Worm (Caenorhabditis elegans) whole organism, mixed stage, embryonic: ENCODE data around the gene F02C12.3.

Experiments used
- ceh-43 ChIP-seq: fragments of 200-800 bp; sonication (Bioruptor generic); optimal IDR thresholded peaks from 2 replicates; lab custom pipeline; 2018; ENCODE audit warnings: mild to moderate bottlenecking, missing genetic modification characterization, moderate library complexity, missing compliant biosample characterization
- ces-1 ChIP-seq: fragments of 150-350 bp; optimal IDR thresholded peaks from 2 replicates; lab custom pipeline; 2014; ENCODE audit warnings: missing biosample characterization, missing genetic modification reagents, missing genetic modification characterization
- lin-13 ChIP-seq: fragments of 150-350 bp; optimal IDR thresholded peaks from 2 replicates; lab custom pipeline; 2014; ENCODE audit warnings: missing biosample characterization, missing genetic modification characterization
- mep-1 ChIP-seq: fragments of 150-350 bp; optimal IDR thresholded peaks from 2 replicates; lab custom pipeline; 2017; ENCODE audit warnings: missing biosample characterization, missing genetic modification reagents, missing genetic modification characterization, inconsistent platforms
- mls-2 ChIP-seq: sonication (generic microtip); optimal IDR thresholded peaks from 2 replicates; lab custom pipeline; 2016; ENCODE audit warnings: mild to moderate bottlenecking, missing genetic modification characterization, moderate library complexity, missing compliant biosample characterization
- nhr-12 ChIP-seq: fragments of 150-350 bp; optimal IDR thresholded peaks from 2 replicates; lab custom pipeline; 2014; ENCODE audit warnings: missing biosample characterization, missing genetic modification characterization
- nhr-237 ChIP-seq: fragments of 150-350 bp; optimal IDR thresholded peaks from 2 replicates; lab custom pipeline; 2014; ENCODE audit warnings: missing biosample characterization, missing genetic modification characterization
- nhr-28 ChIP-seq: fragments of 150-350 bp; optimal IDR thresholded peaks from 2 replicates; lab custom pipeline; 2014; ENCODE audit warnings: missing biosample characterization, missing genetic modification characterization
- pha-4 ChIP-seq: fragments of 150-350 bp; optimal IDR thresholded peaks from 2 replicates; lab custom pipeline; 2018; ENCODE audit warnings: missing biosample characterization, missing genetic modification reagents, missing genetic modification characterization
- snpc-4 ChIP-seq: fragments of 150-350 bp; optimal IDR thresholded peaks from 2 replicates; lab custom pipeline; 2014; ENCODE audit warnings: missing biosample characterization, missing genetic modification characterization

ce11 chrX:13442446-13442845 lies 45.7 kb downstream of the F02C12.3 start:
- TF ChIP-seq ces-1 (GFP tag; lab: Kevin White, UChicago) (peak; percentile 32), lin-13 (tag; lab: Kevin White, UChicago) (no peak), nhr-12 (tag; lab: Kevin White, UChicago) (no peak), mep-1 (tag; lab: Kevin White, UChicago) (peak; percentile 3), snpc-4 (tag; lab: Kevin White, UChicago) (no peak), nhr-28 (tag; lab: Kevin White, UChicago) (no peak), pha-4 (tag; lab: Kevin White, UChicago) (no peak), ceh-43 (GFP tag; lab: Kevin White, UChicago) (no peak), nhr-237 (no peak), mls-2 (tag; lab: Kevin White, UChicago) (no peak)
